Fruit fly (Drosophila melanogaster): ENCODE results near the gene CG18749.

Gene CG18749

dm6 chr3R:8284234-8284633 lies 40.4 kb downstream of the CG18749 start:
- no peak for TF ChIP-seq Eip93F (GFP tag; optimal IDR thresholded peaks at IDR 0.05)
- TF ChIP-seq Gug (GFP tag; IDR thresholded peaks at IDR 0.05): no peak
- no peak for TF ChIP-seq CG11294 (GFP tag; IDR thresholded peaks at IDR 0.05)
- no peak for TF ChIP-seq Blimp-1 (GFP tag; optimal IDR thresholded peaks at IDR 0.05)
- TF ChIP-seq Lpt (GFP tag; optimal IDR thresholded peaks at IDR 0.05): no peak
- no peak for TF ChIP-seq Hr4 (GFP tag; optimal IDR thresholded peaks at IDR 0.05)
- no peak for TF ChIP-seq CG32006 (GFP tag; optimal IDR thresholded peaks at IDR 0.05)
- no peak for TF ChIP-seq CG6854 (GFP tag; optimal IDR thresholded peaks at IDR 0.05)
- TF ChIP-seq CG9139 (GFP tag; optimal IDR thresholded peaks at IDR 0.05): no peak
- no peak for TF ChIP-seq CG10669 (GFP tag; optimal IDR thresholded peaks at IDR 0.05)
- no peak for TF ChIP-seq Hr38 (GFP tag; optimal IDR thresholded peaks at IDR 0.05)

dm6 chr3R:8285727-8286344 lies 42.0 kb downstream of the CG18749 start:
- no peak for TF ChIP-seq dac (GFP tag; optimal IDR thresholded peaks at IDR 0.05)
- TF ChIP-seq CG9139 (GFP tag; optimal IDR thresholded peaks at IDR 0.05): no peak
- no peak for TF ChIP-seq vri (GFP tag; optimal IDR thresholded peaks at IDR 0.05)
- TF ChIP-seq topi (GFP tag; optimal IDR thresholded peaks at IDR 0.05): no peak
- no peak for TF ChIP-seq CG11762 (GFP tag; optimal IDR thresholded peaks at IDR 0.05; ENCODE audit: insufficient read depth)
- TF ChIP-seq Lpt (GFP tag; optimal IDR thresholded peaks at IDR 0.05): no peak
- TF ChIP-seq fd59A (GFP tag; optimal IDR thresholded peaks at IDR 0.05): no peak
- no peak for TF ChIP-seq Hr38 (GFP tag; optimal IDR thresholded peaks at IDR 0.05)
- no peak for TF ChIP-seq CG31627 (GFP tag; optimal IDR thresholded peaks at IDR 0.05)

- TF ChIP-seq Hr38 (GFP tag; optimal IDR thresholded peaks at IDR 0.05): no peak
- TF ChIP-seq CG6163 (GFP tag; IDR thresholded peaks at IDR 0.05): no peak
- no peak for TF ChIP-seq fd85E (GFP tag; optimal IDR thresholded peaks at IDR 0.05)
- no peak for TF ChIP-seq CG9139 (GFP tag; optimal IDR thresholded peaks at IDR 0.05)
- no peak for TF ChIP-seq dsx (GFP tag; optimal IDR thresholded peaks at IDR 0.05; ENCODE audit: poor library complexity, severe bottlenecking)
- no peak for TF ChIP-seq Ets96B (tag; optimal IDR thresholded peaks at IDR 0.05)
- no peak for TF ChIP-seq Sox15 (GFP tag; optimal IDR thresholded peaks at IDR 0.05)
- no peak for TF ChIP-seq Lpt (GFP tag; optimal IDR thresholded peaks at IDR 0.05)
- no peak for TF ChIP-seq CG4318 (GFP tag; optimal IDR thresholded peaks at IDR 0.05)
- no peak for TF ChIP-seq CG3032 (tag; optimal IDR thresholded peaks at IDR 0.05)
- TF ChIP-seq dac (GFP tag; optimal IDR thresholded peaks at IDR 0.05): no peak
- TF ChIP-seq CG6276 (GFP tag; optimal IDR thresholded peaks at IDR 0.05): no peak
- TF ChIP-seq CG10669 (GFP tag; optimal IDR thresholded peaks at IDR 0.05): no peak
- TF ChIP-seq Blimp-1 (GFP tag; optimal IDR thresholded peaks at IDR 0.05): no peak
- no peak for TF ChIP-seq vri (GFP tag; optimal IDR thresholded peaks at IDR 0.05)
- no peak for TF ChIP-seq CG11294 (GFP tag; IDR thresholded peaks at IDR 0.05)
- no peak for TF ChIP-seq acj6 (GFP tag; optimal IDR thresholded peaks at IDR 0.05)
- TF ChIP-seq net (GFP tag; optimal IDR thresholded peaks at IDR 0.05): no peak
- TF ChIP-seq fkh (GFP tag; optimal IDR thresholded peaks at IDR 0.05): no peak
- no peak for TF ChIP-seq Gug (GFP tag; IDR thresholded peaks at IDR 0.05)
These were observed 43.8 kb downstream of the CG18749 start, which contains the start of gene Nazo for dm6 chr3R:8287697-8288096. Nazo (plus strand) TSS chr3R:8287876.

dm6 chr3R:8288790-8289189 lies 44.9 kb downstream of the CG18749 start:
- TF ChIP-seq Eip93F (GFP tag; optimal IDR thresholded peaks at IDR 0.05): no peak
- no peak for TF ChIP-seq Hr38 (GFP tag; optimal IDR thresholded peaks at IDR 0.05)
- no peak for TF ChIP-seq CG9139 (GFP tag; optimal IDR thresholded peaks at IDR 0.05)
- no peak for TF ChIP-seq CG8632 (GFP tag; optimal IDR thresholded peaks at IDR 0.05)
- no peak for TF ChIP-seq Smox (GFP tag; optimal IDR thresholded peaks at IDR 0.05)
- peak; percentile 45 for TF ChIP-seq svp (GFP tag)
- no peak for TF ChIP-seq CG10631 (GFP tag; optimal IDR thresholded peaks at IDR 0.05)
- TF ChIP-seq CG6854 (GFP tag; optimal IDR thresholded peaks at IDR 0.05): no peak

dm6 chr3R:8290478-8290877 lies 46.6 kb downstream of the CG18749 start, which contains the start of gene CG11672:
CG11672 (minus strand) TSS chr3R:8290578.
- TF ChIP-seq CG6276 (GFP tag; optimal IDR thresholded peaks at IDR 0.05): no peak
- TF ChIP-seq OdsH (GFP tag; optimal IDR thresholded peaks at IDR 0.05): no peak
- TF ChIP-seq CG16779 (tag; optimal IDR thresholded peaks at IDR 0.05): no peak
- no peak for TF ChIP-seq CG34406 (GFP tag; optimal IDR thresholded peaks at IDR 0.05)
- TF ChIP-seq acj6 (GFP tag; optimal IDR thresholded peaks at IDR 0.05): no peak
- no peak for TF ChIP-seq Hr4 (GFP tag; optimal IDR thresholded peaks at IDR 0.05)
- TF ChIP-seq Sox14 (GFP tag; optimal IDR thresholded peaks at IDR 0.05): no peak
- TF ChIP-seq CG6808 (GFP tag; optimal IDR thresholded peaks at IDR 0.05): no peak
- TF ChIP-seq CG8632 (GFP tag; optimal IDR thresholded peaks at IDR 0.05): no peak
- no peak for TF ChIP-seq lz (GFP tag; optimal IDR thresholded peaks at IDR 0.05)
- no peak for TF ChIP-seq Smox (GFP tag; optimal IDR thresholded peaks at IDR 0.05)
- TF ChIP-seq dsx (GFP tag; optimal IDR thresholded peaks at IDR 0.05; ENCODE audit: poor library complexity, severe bottlenecking): no peak
